Fruit fly (Drosophila melanogaster) whole organism, embryonic: ENCODE data around the gene CG5376.

ENCODE experiments used
- Ada2b ChIP-seq: fragments of 200-800 bp; sonication (Bioruptor generic); IDR thresholded peaks from 2 replicates; pipeline ENCODE4 v1.3.6; 2022; ENCODE audit warnings: missing biosample characterization, missing genetic modification characterization
- Aef1 ChIP-seq: fragments of 200-800 bp; sonication (Bioruptor generic); IDR thresholded peaks from 3 replicates; pipeline ENCODE4 v1.3.6; 2022; ENCODE audit warnings: missing biosample characterization, missing genetic modification characterization
- Atf-2 ChIP-seq: fragments of 200-800 bp; sonication (Bioruptor generic); optimal IDR thresholded peaks from 2 replicates; lab custom pipeline; 2016; ENCODE audit warnings: missing biosample characterization, missing genetic modification characterization
- CG1024 ChIP-seq: fragments of 200-800 bp; sonication (Bioruptor generic); IDR thresholded peaks from 2 replicates; pipeline ENCODE4 v1.3.6; 2022; ENCODE audit warnings: missing biosample characterization, missing genetic modification characterization
- CG11560 ChIP-seq: fragments of 200-800 bp; sonication (Bioruptor generic); IDR thresholded peaks from 3 replicates; pipeline ENCODE4 v1.3.6; 2022; ENCODE audit warnings: missing biosample characterization, missing genetic modification characterization
- CG12299 ChIP-seq: fragments of 200-800 bp; sonication (Bioruptor generic); optimal IDR thresholded peaks from 2 replicates; lab custom pipeline; 2018; ENCODE audit warnings: missing biosample characterization, mild to moderate bottlenecking, missing genetic modification characterization
- CG1233 ChIP-seq: fragments of 200-800 bp; sonication (Bioruptor generic); optimal IDR thresholded peaks from 4 replicates; lab custom pipeline; 2018; ENCODE audit warnings: missing biosample characterization, mild to moderate bottlenecking, missing genetic modification characterization
- CG12769 ChIP-seq: fragments of 200-800 bp; sonication (Bioruptor generic); optimal IDR thresholded peaks from 2 replicates; lab custom pipeline; 2019; ENCODE audit warnings: missing biosample characterization, mild to moderate bottlenecking, missing genetic modification characterization, moderate library complexity
- CG14667 ChIP-seq: fragments of 200-800 bp; sonication (Bioruptor generic); IDR thresholded peaks from 2 replicates; pipeline ENCODE4 v1.3.6; 2022; ENCODE audit warnings: missing biosample characterization, missing genetic modification characterization
- CG1602 ChIP-seq: fragments of 200-800 bp; sonication (Bioruptor generic); optimal IDR thresholded peaks from 3 replicates; lab custom pipeline; 2016; ENCODE audit warnings: missing biosample characterization, missing genetic modification characterization
- CG17802 ChIP-seq: fragments of 200-800 bp; sonication (Bioruptor generic); optimal IDR thresholded peaks from 2 replicates; lab custom pipeline; 2018; ENCODE audit warnings: missing biosample characterization, mild to moderate bottlenecking, missing genetic modification characterization, moderate library complexity
- CG3163 ChIP-seq: fragments of 200-800 bp; sonication (Bioruptor generic); optimal IDR thresholded peaks from 3 replicates; lab custom pipeline; 2016; ENCODE audit warnings: missing biosample characterization, missing genetic modification characterization
- CG32772 ChIP-seq: fragments of 200-800 bp; sonication (Bioruptor generic); IDR thresholded peaks from 2 replicates; pipeline ENCODE4 v1.3.6; 2022; ENCODE audit warnings: missing biosample characterization, missing genetic modification characterization
- CG34422 ChIP-seq: fragments of 200-800 bp; sonication (Bioruptor generic); IDR thresholded peaks from 3 replicates; pipeline ENCODE4 v1.3.6; 2022; ENCODE audit warnings: missing biosample characterization, missing genetic modification characterization
- CG4424 ChIP-seq: fragments of 200-800 bp; sonication (Bioruptor generic); optimal IDR thresholded peaks from 3 replicates; lab custom pipeline; 2016; ENCODE audit warnings: missing biosample characterization, missing genetic modification characterization
- CG6689 ChIP-seq: fragments of 200-800 bp; sonication (Bioruptor generic); IDR thresholded peaks from 2 replicates; pipeline ENCODE4 v1.3.6; 2022; ENCODE audit warnings: missing biosample characterization, missing genetic modification characterization
- CG7839 ChIP-seq: fragments of 200-800 bp; sonication (Bioruptor generic); optimal IDR thresholded peaks from 3 replicates; lab custom pipeline; 2018; ENCODE audit warnings: missing biosample characterization, mild to moderate bottlenecking, missing genetic modification characterization, moderate library complexity
- CG8388 ChIP-seq: fragments of 200-800 bp; sonication (Bioruptor generic); optimal IDR thresholded peaks from 2 replicates; lab custom pipeline; 2019; ENCODE audit warnings: missing biosample characterization, mild to moderate bottlenecking, missing genetic modification characterization, moderate library complexity
- CG8944 ChIP-seq: fragments of 200-800 bp; sonication (Bioruptor generic); optimal IDR thresholded peaks from 3 replicates; lab custom pipeline; 2016; ENCODE audit warnings: missing biosample characterization, missing genetic modification characterization
- CG9797 ChIP-seq: fragments of 200-800 bp; sonication (Bioruptor generic); optimal IDR thresholded peaks from 3 replicates; lab custom pipeline; 2018; ENCODE audit warnings: missing biosample characterization, mild to moderate bottlenecking, missing genetic modification characterization
- CTCF ChIP-seq: fragments of 200-800 bp; sonication (Bioruptor generic); optimal IDR thresholded peaks from 2 replicates; lab custom pipeline; 2017; ENCODE audit warnings: missing biosample characterization, mild to moderate bottlenecking, missing genetic modification characterization, moderate library complexity
- Dip2 ChIP-seq: fragments of 200-800 bp; sonication (Bioruptor generic); IDR thresholded peaks from 2 replicates; pipeline ENCODE4 v1.3.6; 2022; ENCODE audit warnings: missing biosample characterization, missing genetic modification characterization
- Fer1 ChIP-seq: fragments of 200-800 bp; sonication (Bioruptor generic); optimal IDR thresholded peaks from 2 replicates; lab custom pipeline; 2017; ENCODE audit warnings: missing biosample characterization, mild to moderate bottlenecking, missing genetic modification characterization
- H15 ChIP-seq: fragments of 200-800 bp; sonication (Bioruptor generic); IDR thresholded peaks from 3 replicates; pipeline ENCODE4 v1.3.6; 2022; ENCODE audit warnings: missing biosample characterization, missing genetic modification characterization
- Hand ChIP-seq: fragments of 200-800 bp; sonication (Bioruptor generic); optimal IDR thresholded peaks from 2 replicates; lab custom pipeline; 2017; ENCODE audit warnings: mild to moderate bottlenecking, missing biosample characterization, missing genetic modification reagents, missing genetic modification characterization
- MBD-R2 ChIP-seq: fragments of 200-800 bp; sonication (Bioruptor generic); IDR thresholded peaks from 2 replicates; pipeline ENCODE4 v1.3.6; 2022; ENCODE audit warnings: missing biosample characterization, missing genetic modification characterization
- Max ChIP-seq: fragments of 200-800 bp; sonication (Bioruptor generic); optimal IDR thresholded peaks from 2 replicates; lab custom pipeline; 2016; ENCODE audit warnings: missing biosample characterization, mild to moderate bottlenecking, missing genetic modification characterization
- Mrtf ChIP-seq: fragments of 200-800 bp; sonication (Bioruptor generic); IDR thresholded peaks from 3 replicates; pipeline ENCODE4 v1.3.6; 2022; ENCODE audit warnings: missing biosample characterization, missing genetic modification characterization
- NC2β ChIP-seq: fragments of 200-800 bp; sonication (Bioruptor generic); optimal IDR thresholded peaks from 2 replicates; lab custom pipeline; 2016; ENCODE audit warnings: missing biosample characterization, missing genetic modification characterization
- Sox100B ChIP-seq: fragments of 200-800 bp; sonication (Bioruptor generic); optimal IDR thresholded peaks from 3 replicates; lab custom pipeline; 2018; ENCODE audit warnings: missing biosample characterization, mild to moderate bottlenecking, missing genetic modification characterization
- TFAM ChIP-seq: fragments of 200-800 bp; sonication (Bioruptor generic); optimal IDR thresholded peaks from 2 replicates; lab custom pipeline; 2017; ENCODE audit warnings: missing biosample characterization, missing genetic modification characterization, inconsistent platforms
- ato ChIP-seq: fragments of 200-800 bp; sonication (Bioruptor generic); IDR thresholded peaks from 2 replicates; pipeline ENCODE4 v1.3.6; 2022; ENCODE audit warnings: missing biosample characterization, missing genetic modification characterization; ENCODE audit not compliant: partially characterized antibody
- az2 ChIP-seq: fragments of 200-800 bp; sonication (Bioruptor generic); optimal IDR thresholded peaks from 3 replicates; lab custom pipeline; 2016; ENCODE audit warnings: missing biosample characterization, missing genetic modification characterization
- bigmax ChIP-seq: fragments of 200-800 bp; sonication (Bioruptor generic); optimal IDR thresholded peaks from 2 replicates; lab custom pipeline; 2018; ENCODE audit warnings: missing biosample characterization, mild to moderate bottlenecking, missing genetic modification characterization
- chn ChIP-seq: fragments of 200-800 bp; sonication (Bioruptor generic); optimal IDR thresholded peaks from 2 replicates; lab custom pipeline; 2016; ENCODE audit warnings: missing biosample characterization, missing genetic modification characterization
- crp ChIP-seq, 2 experiments: fragments of 200-800 bp; sonication (Bioruptor generic); optimal IDR thresholded peaks; 2 replicates in 1 of 2; 3 replicates in 1 of 2; lab custom pipeline; 2017; ENCODE audit warnings: missing biosample characterization in 2 of 2, missing genetic modification characterization in 2 of 2, mild to moderate bottlenecking in 1 of 2, moderate library complexity in 1 of 2
- cwo ChIP-seq: fragments of 200-800 bp; sonication (Bioruptor generic); optimal IDR thresholded peaks from 3 replicates; lab custom pipeline; 2017; ENCODE audit warnings: missing biosample characterization, missing genetic modification characterization, mild to moderate bottlenecking, moderate library complexity, missing genetic modification reagents
- esg ChIP-seq: fragments of 200-800 bp; sonication (Bioruptor generic); conservative IDR thresholded peaks from 2 replicates; pipeline ENCODE4 v1.3.6; 2022; ENCODE audit warnings: missing biosample characterization, missing genetic modification characterization
- fu2 ChIP-seq: fragments of 200-800 bp; sonication (Bioruptor generic); optimal IDR thresholded peaks from 2 replicates; lab custom pipeline; 2016; ENCODE audit warnings: missing biosample characterization, missing genetic modification characterization
- gem ChIP-seq: fragments of 200-800 bp; sonication (Bioruptor generic); optimal IDR thresholded peaks from 2 replicates; lab custom pipeline; 2019; ENCODE audit warnings: missing biosample characterization, mild to moderate bottlenecking, missing genetic modification characterization, moderate library complexity
- gro ChIP-seq: fragments of 200-800 bp; sonication (Bioruptor generic); optimal IDR thresholded peaks from 2 replicates; lab custom pipeline; 2016; ENCODE audit warnings: missing biosample characterization, missing genetic modification characterization
- hb ChIP-seq: fragments of 200-800 bp; sonication (Bioruptor generic); IDR thresholded peaks from 3 replicates; pipeline ENCODE4 v1.3.6; 2022; ENCODE audit warnings: missing biosample characterization, missing genetic modification characterization; ENCODE audit not compliant: partially characterized antibody
- hbn ChIP-seq: fragments of 200-800 bp; sonication (Bioruptor generic); IDR thresholded peaks from 2 replicates; pipeline ENCODE4 v1.3.6; 2022; ENCODE audit warnings: missing biosample characterization, missing genetic modification characterization; ENCODE audit not compliant: partially characterized antibody
- ind ChIP-seq: fragments of 200-800 bp; sonication (Bioruptor generic); optimal IDR thresholded peaks from 3 replicates; lab custom pipeline; 2016; ENCODE audit warnings: missing biosample characterization, missing genetic modification characterization
- lab ChIP-seq: fragments of 200-800 bp; sonication (Bioruptor generic); optimal IDR thresholded peaks from 3 replicates; lab custom pipeline; 2017; ENCODE audit warnings: missing biosample characterization, missing genetic modification characterization, mild to moderate bottlenecking, moderate library complexity, missing genetic modification reagents
- mirr ChIP-seq: fragments of 200-800 bp; sonication (Bioruptor generic); optimal IDR thresholded peaks from 3 replicates; lab custom pipeline; 2018; ENCODE audit warnings: missing biosample characterization, mild to moderate bottlenecking, missing genetic modification characterization
- scrt ChIP-seq: fragments of 200-800 bp; sonication (Bioruptor generic); optimal IDR thresholded peaks from 2 replicates; lab custom pipeline; 2018; ENCODE audit warnings: missing biosample characterization, mild to moderate bottlenecking, missing genetic modification characterization, moderate library complexity
- trh ChIP-seq: fragments of 200-800 bp; sonication (Bioruptor generic); optimal IDR thresholded peaks from 2 replicates; lab custom pipeline; 2016; ENCODE audit warnings: missing biosample characterization, missing genetic modification characterization
- ttk ChIP-seq: fragments of 200-800 bp; sonication (Bioruptor generic); IDR thresholded peaks from 2 replicates; pipeline ENCODE4 v2.1.2; 2022; ENCODE audit warnings: missing biosample characterization, missing genetic modification characterization

The CG5376 gene

DNA sequence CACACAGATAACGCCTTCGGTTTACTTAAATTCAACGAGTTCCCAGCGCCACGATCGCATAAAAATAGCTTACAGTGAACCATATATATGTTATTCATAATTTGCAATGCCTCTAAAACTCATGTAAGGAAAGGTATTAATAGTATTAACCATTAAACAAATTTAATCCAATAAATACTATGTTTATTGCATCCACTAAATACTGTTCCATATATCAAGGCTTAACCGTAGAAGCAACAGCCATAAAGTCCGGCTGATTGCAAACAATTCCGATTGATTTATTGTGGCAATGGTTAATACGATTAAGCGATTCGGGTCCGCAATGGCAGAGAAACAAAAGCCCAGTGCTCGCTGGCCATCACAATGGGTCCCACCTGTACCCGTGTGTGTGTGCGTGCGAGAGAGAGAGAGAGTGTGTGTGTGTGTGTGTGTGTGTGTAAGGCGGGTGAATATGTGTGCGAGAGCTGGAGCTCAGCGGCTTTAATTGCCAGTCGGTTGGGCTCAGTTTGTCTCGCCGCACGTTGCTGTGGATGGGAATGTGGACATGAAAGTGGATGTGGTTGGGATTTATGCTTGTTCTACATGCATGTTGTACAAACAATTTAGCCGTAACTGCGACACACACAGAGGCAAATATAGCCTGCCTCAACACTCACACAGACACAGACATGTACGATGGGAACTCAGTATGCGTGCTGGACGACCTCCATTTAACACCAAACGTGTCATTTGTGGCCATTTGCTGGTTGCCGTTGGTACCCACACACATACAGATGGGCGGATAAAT, 6.0 kb upstream of the CG5376 start (continued):
- TF ChIP-seq mirr (peak; percentile 61), CG6689 (GFP tag; lab: Robert Waterston, UW) (no peak), Aef1 (GFP tag; lab: Robert Waterston, UW) (peak; percentile 27; the same call in 1 of the 3 replicates), CG17802 (no peak), ttk (GFP tag; lab: Robert Waterston, UW) (0 out of 2 replicates have a peak, but pooled peaks have one; percentile 15), Sox100B (GFP tag; lab: Kevin White, UChicago) (peak; percentile 64), crp (GFP tag; optimal IDR thresholded peaks at IDR 0.05; lab: Kevin White, UChicago) (no peak), lab (GFP tag; lab: Kevin White, UChicago) (peak; percentile 60), H15 (GFP tag; lab: Robert Waterston, UW) (no peak), CG3163 (GFP tag; lab: Kevin White, UChicago) (no peak), Hand (GFP tag; lab: Kevin White, UChicago) (no peak), CG32772 (GFP tag; lab: Robert Waterston, UW) (no peak), CG1024 (no peak), scrt (GFP tag; lab: Kevin White, UChicago) (peak; percentile 52), CG12769 (tag; lab: Kevin White, UChicago) (peak; percentile 28), CG34422 (GFP tag; lab: Robert Waterston, UW) (no peak), chn (no peak), trh (GFP tag; lab: Kevin White, UChicago) (no peak), CG8944 (peak; percentile 42), CG11560 (tag; lab: Robert Waterston, UW) (no peak), hb (GFP tag; lab: Robert Waterston, UW) (no peak), ind (GFP tag; lab: Kevin White, UChicago) (peak; percentile 59), CG7839 (tag; lab: Kevin White, UChicago) (peak; percentile 58), gro (GFP tag; lab: Kevin White, UChicago) (no peak), CG12299 (tag; lab: Kevin White, UChicago) (peak; percentile 40), Atf-2 (GFP tag; lab: Kevin White, UChicago) (no peak), Dip2 (GFP tag; lab: Robert Waterston, UW) (no peak), MBD-R2 (no peak), bigmax (no peak), TFAM (GFP tag; lab: Kevin White, UChicago) (no peak), CG14667 (GFP tag; lab: Robert Waterston, UW) (0 out of 2 replicates have a peak, but pooled peaks have one; percentile 44), gem (tag; lab: Kevin White, UChicago) (peak; percentile 69), cwo (GFP tag; lab: Kevin White, UChicago) (peak; percentile 54), CG4424 (GFP tag; lab: Kevin White, UChicago) (peak; percentile 54), CG1233 (GFP tag; lab: Kevin White, UChicago) (peak; percentile 59), ato (GFP tag; lab: Robert Waterston, UW) (no peak), NC2β (no peak), Max (peak; percentile 35), fu2 (GFP tag; lab: Kevin White, UChicago) (no peak), Fer1 (GFP tag; lab: Kevin White, UChicago) (peak; percentile 33), CG1602 (GFP tag; lab: Kevin White, UChicago) (no peak), CG8388 (no peak), Mrtf (no peak), esg (GFP tag; lab: Robert Waterston, UW) (no peak), az2 (GFP tag; lab: Kevin White, UChicago) (no peak), CG9797 (GFP tag; lab: Kevin White, UChicago) (no peak), hbn (no peak), CTCF (GFP tag; lab: Kevin White, UChicago) (no peak), Ada2b (GFP tag; lab: Robert Waterston, UW) (0 out of 2 replicates have a peak, but pooled peaks have one; percentile 43)
